In the genomic region with DNA sequence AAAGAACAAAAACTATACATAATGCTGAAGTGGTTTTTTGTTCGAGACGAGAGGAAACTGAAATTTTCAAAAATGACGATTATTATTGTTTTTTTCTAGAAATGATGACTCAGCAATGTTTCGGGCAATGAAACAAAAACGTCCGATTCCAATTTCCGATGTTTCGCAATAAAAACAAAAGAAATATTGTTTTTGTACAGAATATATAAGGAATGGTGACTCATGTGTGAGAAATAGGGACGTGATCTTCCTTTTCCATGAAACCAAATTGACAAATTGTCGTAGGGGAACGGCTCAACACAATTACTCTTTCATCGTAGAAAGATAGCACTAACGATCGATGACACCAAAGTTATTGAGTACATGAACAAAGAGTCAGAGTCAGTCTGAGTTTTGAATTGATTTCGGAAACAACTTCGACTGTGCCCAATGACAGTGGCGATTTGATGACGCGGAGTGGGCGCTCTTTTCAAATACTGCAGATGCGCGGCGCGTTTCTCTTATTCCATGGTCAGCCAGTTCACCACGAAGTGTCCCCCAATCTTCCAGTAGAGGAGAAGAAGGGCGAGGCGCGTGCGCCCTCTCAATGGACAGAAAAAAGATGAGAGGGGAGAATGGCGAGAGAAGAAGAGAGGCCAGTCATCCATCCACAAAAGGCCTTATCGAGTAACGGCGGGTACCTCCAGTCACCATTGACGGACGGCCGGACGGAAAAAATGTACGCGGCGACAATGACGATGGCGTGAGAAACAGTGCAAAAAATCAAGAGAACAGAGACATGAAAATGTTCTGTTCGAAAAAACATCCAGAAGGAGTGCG, we compare ENCODE assay signal across 2 worm cellular contexts.
A peak's percentile ranks its signal among the peaks of the same experiment; 100 is the strongest.
TF ChIP-seq lines count a peak whose summit lies in the region.

No protein-coding gene starts in this region.

TF ChIP-seq in whole organism, L2 larva, 48 proteins besides CTCF, POLR2A, EP300 and RAD21 (continued from another document):
- TF ChIP-seq unc-55 (GFP tag; optimal IDR thresholded peaks at IDR 0.05; lab: Kevin White, UChicago) (peak; percentile 12), nhr-12 (tag; optimal IDR thresholded peaks at IDR 0.05; lab: Kevin White, UChicago) (no peak), mab-5 (tag; optimal IDR thresholded peaks at IDR 0.05; lab: Kevin White, UChicago) (no peak), sma-9 (GFP tag; optimal IDR thresholded peaks at IDR 0.05; lab: Kevin White, UChicago) (no peak), sma-9 (tag; optimal IDR thresholded peaks at IDR 0.05; lab: Kevin White, UChicago) (no peak), fos-1 (tag; optimal IDR thresholded peaks at IDR 0.05; lab: Kevin White, UChicago) (peak; percentile 41)

TF ChIP-seq in whole organism, L4 larva, 104 proteins besides CTCF, POLR2A, EP300 and RAD21 (continued from another document):
- TF ChIP-seq ceh-32 (tag; optimal IDR thresholded peaks at IDR 0.05; lab: Kevin White, UChicago; ENCODE audit: poor library complexity), result no peak
- TF ChIP-seq nhr-77 (tag; optimal IDR thresholded peaks at IDR 0.05; lab: Kevin White, UChicago), result no peak
- no peak for TF ChIP-seq spr-3 (GFP tag; optimal IDR thresholded peaks at IDR 0.05; lab: Kevin White, UChicago)
- peak; percentile 28 for TF ChIP-seq dve-1 (tag; optimal IDR thresholded peaks at IDR 0.05; lab: Kevin White, UChicago; ENCODE audit: insufficient read depth)
- TF ChIP-seq mdt-29 (GFP tag; IDR thresholded peaks at IDR 0.05; lab: Robert Waterston, UW), result no peak
- TF ChIP-seq ctbp-1 (GFP tag; IDR thresholded peaks at IDR 0.05; lab: Robert Waterston, UW), result peak; percentile 74
- TF ChIP-seq daf-19 (GFP tag; conservative IDR thresholded peaks at IDR 0.05; lab: Robert Waterston, UW), result no peak
- no peak for TF ChIP-seq fos-1 (tag; optimal IDR thresholded peaks at IDR 0.05; lab: Kevin White, UChicago)
- peak; percentile 42 for TF ChIP-seq lin-38 (GFP tag; IDR thresholded peaks at IDR 0.05; lab: Robert Waterston, UW)
- no peak for TF ChIP-seq lin-1 (GFP tag; IDR thresholded peaks at IDR 0.05; lab: Robert Waterston, UW)
- TF ChIP-seq nhr-76 (tag; optimal IDR thresholded peaks at IDR 0.05; lab: Kevin White, UChicago), result no peak
- no peak for TF ChIP-seq mxl-2 (GFP tag; conservative IDR thresholded peaks at IDR 0.05; lab: Robert Waterston, UW)
- TF ChIP-seq F49E8.2 (tag; optimal IDR thresholded peaks at IDR 0.05; lab: Kevin White, UChicago; ENCODE audit: borderline replicate concordance), result no peak
- no peak for TF ChIP-seq lim-7 (GFP tag; IDR thresholded peaks at IDR 0.05; lab: Robert Waterston, UW)
- no peak for TF ChIP-seq nhr-6 (tag; optimal IDR thresholded peaks at IDR 0.05; lab: Kevin White, UChicago)
- peak in 1 of 2 experiments; percentile 29 for TF ChIP-seq hif-1 (tag; optimal IDR thresholded peaks at IDR 0.05; lab: Kevin White, UChicago)
- TF ChIP-seq nhr-25 (tag; optimal IDR thresholded peaks at IDR 0.05; lab: Kevin White, UChicago; ENCODE audit: borderline replicate concordance, insufficient read depth), result peak; percentile 18
- TF ChIP-seq madf-5 (GFP tag; IDR thresholded peaks at IDR 0.05; lab: Robert Waterston, UW), result no peak
- peak; percentile 52 for TF ChIP-seq F10B5.3 (tag; optimal IDR thresholded peaks at IDR 0.05; lab: Kevin White, UChicago)
- no peak for TF ChIP-seq daf-12 (tag; optimal IDR thresholded peaks at IDR 0.05; lab: Kevin White, UChicago)
- TF ChIP-seq ceh-62 (tag; optimal IDR thresholded peaks at IDR 0.05; lab: Kevin White, UChicago), result no peak
- no peak for TF ChIP-seq F26F4.8 (GFP tag; conservative IDR thresholded peaks at IDR 0.05; lab: Robert Waterston, UW)
- no peak for TF ChIP-seq nhr-48 (tag; optimal IDR thresholded peaks at IDR 0.05; lab: Kevin White, UChicago)
- no peak for TF ChIP-seq Y105C5A.15 (GFP tag; IDR thresholded peaks at IDR 0.05; lab: Robert Waterston, UW)
- no peak for TF ChIP-seq lir-3 (tag; optimal IDR thresholded peaks at IDR 0.05; lab: Kevin White, UChicago)
- TF ChIP-seq snpc-4 (tag; optimal IDR thresholded peaks at IDR 0.05; lab: Kevin White, UChicago), result no peak
- TF ChIP-seq egl-27 (tag; optimal IDR thresholded peaks at IDR 0.05; lab: Kevin White, UChicago), result no peak
- TF ChIP-seq nhr-41 (GFP tag; IDR thresholded peaks at IDR 0.05; lab: Robert Waterston, UW), result no peak
- TF ChIP-seq hlh-30 (tag; optimal IDR thresholded peaks at IDR 0.05; lab: Kevin White, UChicago; ENCODE audit: insufficient read depth), result peak; percentile 65
- TF ChIP-seq php-3 (GFP tag; IDR thresholded peaks at IDR 0.05; lab: Robert Waterston, UW), result no peak
- no peak for TF ChIP-seq pqm-1 (tag; optimal IDR thresholded peaks at IDR 0.05; lab: Kevin White, UChicago)
- peak; percentile 80 for TF ChIP-seq aha-1 (tag; lab: Kevin White, UChicago)
- TF ChIP-seq rbr-2 (tag; optimal IDR thresholded peaks at IDR 0.05; lab: Kevin White, UChicago), result peak; percentile 72
- no peak for TF ChIP-seq tra-1 (GFP tag; IDR thresholded peaks at IDR 0.05; lab: Robert Waterston, UW)
- TF ChIP-seq zfp-2 (tag; optimal IDR thresholded peaks at IDR 0.05; lab: Kevin White, UChicago), result no peak
- TF ChIP-seq lin-29 (GFP tag; IDR thresholded peaks at IDR 0.05; lab: Robert Waterston, UW), result no peak; the same call in 1 of the 2 replicates
- TF ChIP-seq nhr-102 (tag; optimal IDR thresholded peaks at IDR 0.05; lab: Kevin White, UChicago), result no peak
- no peak for TF ChIP-seq F44E2.7 (GFP tag; IDR thresholded peaks at IDR 0.05; lab: Robert Waterston, UW)
- no peak for TF ChIP-seq sdz-12 (GFP tag; optimal IDR thresholded peaks at IDR 0.05; lab: Kevin White, UChicago)
- TF ChIP-seq dpl-1 (GFP tag; optimal IDR thresholded peaks at IDR 0.05; lab: Kevin White, UChicago), result peak; percentile 7
- peak in 1 of 2 experiments; percentile 93 for TF ChIP-seq unc-62 (GFP tag; optimal IDR thresholded peaks at IDR 0.05 in 1 of 2; lab: Kevin White, UChicago)
- no peak for TF ChIP-seq unc-62 (tag; optimal IDR thresholded peaks at IDR 0.05; lab: Kevin White, UChicago)
- TF ChIP-seq spr-1 (tag; optimal IDR thresholded peaks at IDR 0.05; lab: Kevin White, UChicago), result no peak
- no peak for TF ChIP-seq ZK546.5 (tag; optimal IDR thresholded peaks at IDR 0.05; lab: Kevin White, UChicago)
- no peak for TF ChIP-seq nhr-42 (GFP tag; IDR thresholded peaks at IDR 0.05; lab: Robert Waterston, UW)
- TF ChIP-seq zfp-3 (GFP tag; conservative IDR thresholded peaks at IDR 0.05; lab: Robert Waterston, UW), result 0 out of 2 replicates have a peak, but pooled peaks have one; percentile 41
- TF ChIP-seq Y48G9A.11 (GFP tag; IDR thresholded peaks at IDR 0.05; lab: Robert Waterston, UW), result peak; percentile 54; the same call in 1 of the 2 replicates
- no peak for TF ChIP-seq zip-2 (tag; optimal IDR thresholded peaks at IDR 0.05; lab: Kevin White, UChicago)
- no peak for TF ChIP-seq lin-13 (GFP tag; optimal IDR thresholded peaks at IDR 0.05; lab: Kevin White, UChicago)
- no peak for TF ChIP-seq R02D3.7 (tag; optimal IDR thresholded peaks at IDR 0.05; lab: Kevin White, UChicago)
- TF ChIP-seq ztf-7 (tag; optimal IDR thresholded peaks at IDR 0.05; lab: Kevin White, UChicago), result no peak
- no peak for TF ChIP-seq ztf-11 (tag; optimal IDR thresholded peaks at IDR 0.05; lab: Kevin White, UChicago)
- TF ChIP-seq zag-1 (tag; optimal IDR thresholded peaks at IDR 0.05; lab: Kevin White, UChicago), result no peak
- TF ChIP-seq dmd-9 (GFP tag; IDR thresholded peaks at IDR 0.05; lab: Robert Waterston, UW), result 0 out of 2 replicates have a peak, but pooled peaks have one; percentile 9
- TF ChIP-seq saeg-2 (GFP tag; IDR thresholded peaks at IDR 0.05; lab: Robert Waterston, UW), result no peak
- no peak; the same call in 1 of the 2 replicates for TF ChIP-seq arid-1 (GFP tag; conservative IDR thresholded peaks at IDR 0.05; lab: Robert Waterston, UW)
- TF ChIP-seq daf-16 (GFP tag; optimal IDR thresholded peaks at IDR 0.05; lab: Kevin White, UChicago), result no peak
- TF ChIP-seq daf-16 (tag; optimal IDR thresholded peaks at IDR 0.05; lab: Kevin White, UChicago), result no peak
- no peak for TF ChIP-seq T20F7.1 (GFP tag; optimal IDR thresholded peaks at IDR 0.05; lab: Kevin White, UChicago)
- no peak for TF ChIP-seq Y5F2A.4 (GFP tag; optimal IDR thresholded peaks at IDR 0.05; lab: Kevin White, UChicago)
- TF ChIP-seq mes-2 (tag; optimal IDR thresholded peaks at IDR 0.05; lab: Kevin White, UChicago; ENCODE audit: poor library complexity, severe bottlenecking), result peak; percentile 39
- TF ChIP-seq nhr-10 (tag; optimal IDR thresholded peaks at IDR 0.05; lab: Kevin White, UChicago), result no peak
- TF ChIP-seq aly-2 (tag; optimal IDR thresholded peaks at IDR 0.05; lab: Kevin White, UChicago), result no peak
- TF ChIP-seq mxl-3 (GFP tag; optimal IDR thresholded peaks at IDR 0.05; lab: Kevin White, UChicago), result peak; percentile 67
- no peak for TF ChIP-seq Y75B8A.6 (GFP tag; IDR thresholded peaks at IDR 0.05; lab: Robert Waterston, UW)
- TF ChIP-seq ceh-28 (tag; optimal IDR thresholded peaks at IDR 0.05; lab: Kevin White, UChicago), result no peak
- no peak for TF ChIP-seq cey-2 (tag; optimal IDR thresholded peaks at IDR 0.05; lab: Kevin White, UChicago; ENCODE audit: borderline replicate concordance, insufficient read depth)
- peak in 1 of 2 experiments; percentile 27 for TF ChIP-seq lsy-2 (tag; optimal IDR thresholded peaks at IDR 0.05; lab: Kevin White, UChicago)
- TF ChIP-seq fkh-10 (GFP tag; optimal IDR thresholded peaks at IDR 0.05; lab: Kevin White, UChicago), result peak; percentile 34
- TF ChIP-seq dmd-6 (GFP tag; IDR thresholded peaks at IDR 0.05; lab: Robert Waterston, UW), result no peak
- no peak for TF ChIP-seq ces-1 (GFP tag; optimal IDR thresholded peaks at IDR 0.05; lab: Kevin White, UChicago)
- TF ChIP-seq lin-15B (tag; optimal IDR thresholded peaks at IDR 0.05; lab: Kevin White, UChicago), result no peak
- no peak for TF ChIP-seq duxl-1 (tag; optimal IDR thresholded peaks at IDR 0.05; lab: Kevin White, UChicago; ENCODE audit: poor library complexity)
- 0 out of 2 replicates have a peak, but pooled peaks have one; percentile 19 for TF ChIP-seq T26A8.4 (GFP tag; IDR thresholded peaks at IDR 0.05; lab: Robert Waterston, UW)
- TF ChIP-seq unc-130 (GFP tag; optimal IDR thresholded peaks at IDR 0.05; lab: Kevin White, UChicago), result no peak
- TF ChIP-seq snpc-1.2 (GFP tag; IDR thresholded peaks at IDR 0.05; lab: Robert Waterston, UW), result no peak
- no peak for TF ChIP-seq tag-97 (GFP tag; IDR thresholded peaks at IDR 0.05; lab: Robert Waterston, UW)
- no peak for TF ChIP-seq ceh-82 (tag; optimal IDR thresholded peaks at IDR 0.05; lab: Kevin White, UChicago)
- TF ChIP-seq unc-39 (tag; optimal IDR thresholded peaks at IDR 0.05; lab: Kevin White, UChicago), result no peak
- TF ChIP-seq ceh-20 (GFP tag; IDR thresholded peaks at IDR 0.05; lab: Robert Waterston, UW), result no peak
- TF ChIP-seq jun-1 (tag; optimal IDR thresholded peaks at IDR 0.05; lab: Kevin White, UChicago), result no peak
- peak; percentile 61 for TF ChIP-seq set-16 (GFP tag; IDR thresholded peaks at IDR 0.05; lab: Robert Waterston, UW)
- TF ChIP-seq zip-11 (GFP tag; IDR thresholded peaks at IDR 0.05; lab: Robert Waterston, UW), result no peak
- TF ChIP-seq ama-1 (optimal IDR thresholded peaks at IDR 0.05; lab: Kevin White, UChicago), result no peak
- peak; percentile 4 for TF ChIP-seq F37D6.2 (tag; optimal IDR thresholded peaks at IDR 0.05; lab: Kevin White, UChicago)
